Worm (Caenorhabditis elegans) whole organism, young adult: Measurements from ENCODE around the gene C26B9.6.

ENCODE experiments used
- C06A6.2 ChIP-seq: fragments of 200-800 bp; sonication (Bioruptor generic); conservative IDR thresholded peaks from 2 replicates; pipeline ENCODE4 v1.3.6; 2022; ENCODE audit warnings: missing genetic modification characterization, missing compliant biosample characterization
- F37B4.10 ChIP-seq: fragments of 200-800 bp; sonication (Bioruptor generic); IDR thresholded peaks from 2 replicates; pipeline ENCODE4 v1.3.6; 2022; ENCODE audit warnings: missing genetic modification characterization, missing compliant biosample characterization
- F57C9.4 ChIP-seq: sonication (generic microtip); optimal IDR thresholded peaks from 2 replicates; lab custom pipeline; 2017; ENCODE audit warnings: mild to moderate bottlenecking, missing genetic modification characterization, missing compliant biosample characterization
- ama-1 ChIP-seq, 3 experiments: fragments of 150-350 bp in 1 of 3; sonication (generic microtip) in 2 of 3; optimal IDR thresholded peaks; 2 replicates each; lab custom pipeline; 2014 to 2018; ENCODE audit warnings: missing biosample characterization in 2 of 3, missing genetic modification characterization in 2 of 3, missing genetic modification reagents in 2 of 3
- bed-2 ChIP-seq: fragments of 200-800 bp; sonication (Bioruptor generic); IDR thresholded peaks from 2 replicates; pipeline ENCODE4 v1.3.6; 2022; ENCODE audit warnings: missing genetic modification reagents, missing genetic modification characterization, missing compliant biosample characterization
- ceh-91 ChIP-seq: fragments of 200-800 bp; sonication (Bioruptor generic); IDR thresholded peaks from 2 replicates; pipeline ENCODE4 v1.3.6; 2022; ENCODE audit warnings: missing genetic modification reagents, missing genetic modification characterization, missing compliant biosample characterization
- gei-17 ChIP-seq: fragments of 200-800 bp; sonication (Bioruptor generic); optimal IDR thresholded peaks from 2 replicates; lab custom pipeline; 2018; ENCODE audit warnings: mild to moderate bottlenecking, missing genetic modification characterization, missing compliant biosample characterization
- hlh-12 ChIP-seq: sonication (generic microtip); optimal IDR thresholded peaks from 2 replicates; lab custom pipeline; 2016; ENCODE audit warnings: missing genetic modification characterization, missing compliant biosample characterization
- lin-40 ChIP-seq: sonication (generic microtip); optimal IDR thresholded peaks from 2 replicates; lab custom pipeline; 2016; ENCODE audit warnings: missing genetic modification characterization, mild to moderate bottlenecking, missing compliant biosample characterization, missing genotype, missing genetic modification reagents
- mel-28 ChIP-seq: sonication (generic microtip); optimal IDR thresholded peaks from 2 replicates; lab custom pipeline; 2016; ENCODE audit warnings: borderline replicate concordance, mild to moderate bottlenecking, missing genetic modification characterization, missing compliant biosample characterization
- mxl-1 ChIP-seq: sonication (generic microtip); optimal IDR thresholded peaks from 2 replicates; lab custom pipeline; 2016; ENCODE audit warnings: missing genetic modification characterization, missing compliant biosample characterization
- nfya-1 ChIP-seq: sonication (generic microtip); optimal IDR thresholded peaks from 2 replicates; lab custom pipeline; 2017; ENCODE audit warnings: antibody characterized with exemption, missing compliant biosample characterization, missing genetic modification characterization, borderline replicate concordance; ENCODE audit not compliant: insufficient read depth
- rcor-1 ChIP-seq: fragments of 200-800 bp; sonication (Bioruptor generic); IDR thresholded peaks from 2 replicates; pipeline ENCODE4 v1.3.6; 2022; ENCODE audit warnings: missing genetic modification reagents, missing genetic modification characterization, missing compliant biosample characterization
- snpc-4 ChIP-seq, 5 experiments: fragments of 150-350 bp in 1 of 5; sonication (generic microtip) in 4 of 5; optimal IDR thresholded peaks; 2 replicates each; lab custom pipeline; 2014 to 2018; ENCODE audit warnings: missing genetic modification characterization in 5 of 5, missing biosample characterization in 3 of 5, antibody characterized with exemption in 2 of 5, mild to moderate bottlenecking in 2 of 5, missing compliant biosample characterization in 2 of 5, missing genotype in 2 of 5, moderate library complexity in 2 of 5, missing genetic modification reagents in 1 of 5

ce11 chrX:5303500-5303899, 31.8 kb downstream of the C26B9.6 start, which contains the start of gene ags-3:
- no peak for TF ChIP-seq hlh-12 (tag; lab: Kevin White, UChicago)
- TF ChIP-seq ama-1 (optimal IDR thresholded peaks at IDR 0.05; lab: Kevin White, UChicago) = no peak
- TF ChIP-seq ama-1 (GFP tag; optimal IDR thresholded peaks at IDR 0.05; lab: Kevin White, UChicago) = no peak
- no peak for TF ChIP-seq nfya-1 (tag; lab: Kevin White, UChicago)
- TF ChIP-seq F57C9.4 (tag; lab: Kevin White, UChicago) = no peak
- no peak for TF ChIP-seq C06A6.2 (GFP tag; lab: Robert Waterston, UW)
- TF ChIP-seq gei-17 (GFP tag; lab: Kevin White, UChicago) = no peak
- no peak for TF ChIP-seq mxl-1 (tag; lab: Kevin White, UChicago)
- no peak for TF ChIP-seq lin-40 (tag; lab: Kevin White, UChicago)
- TF ChIP-seq mel-28 (tag; lab: Kevin White, UChicago) = no peak
- TF ChIP-seq snpc-4 (GFP tag; optimal IDR thresholded peaks at IDR 0.05; lab: Kevin White, UChicago) = no peak
- no peak for TF ChIP-seq snpc-4 (tag; optimal IDR thresholded peaks at IDR 0.05; lab: Kevin White, UChicago)
- no peak for TF ChIP-seq rcor-1 (GFP tag; lab: Robert Waterston, UW)
- TF ChIP-seq bed-2 = no peak
- no peak for TF ChIP-seq F37B4.10 (GFP tag; lab: Robert Waterston, UW)
- no peak for TF ChIP-seq ceh-91
